Worm (Caenorhabditis elegans): Measurements from ENCODE around the gene syx-3.

The syx-3 gene

DNA sequence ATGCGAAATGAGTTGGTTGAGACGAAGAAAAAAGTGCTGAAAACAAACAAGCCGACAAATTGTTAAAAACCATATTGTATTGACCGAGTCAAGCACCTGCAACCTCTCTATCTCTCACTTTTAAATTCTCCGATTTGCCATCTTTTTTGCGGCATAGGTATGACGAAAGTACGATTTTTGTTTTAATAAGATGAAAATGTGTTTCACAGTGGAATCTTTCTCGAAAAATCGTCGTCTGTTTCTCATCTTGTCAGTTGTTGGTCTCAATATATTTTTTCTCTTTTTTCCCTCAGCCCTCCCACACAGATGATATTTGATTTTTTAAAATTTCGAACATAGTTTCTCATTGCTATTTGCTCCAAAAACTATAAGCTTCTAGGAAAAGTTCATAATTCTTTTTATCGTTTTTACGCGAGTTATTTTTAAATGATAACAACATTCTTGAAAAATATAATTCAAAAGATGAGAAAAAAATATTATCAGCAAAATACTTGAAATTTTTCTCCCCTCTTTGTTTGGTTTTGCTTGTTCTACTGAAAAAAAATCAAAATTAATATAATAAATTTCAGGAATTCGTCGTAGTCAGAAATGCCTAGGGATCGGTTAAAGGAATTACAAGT is at the start of gene syx-3:
Gene syx-3 (plus strand): TSS at position 570 of the 620 bp plus-strand sequence.
- TF ChIP-seq Y67H2A.10 (GFP tag; conservative IDR thresholded peaks at IDR 0.05): no peak
- TF ChIP-seq F23B12.7 (tag; optimal IDR thresholded peaks at IDR 0.05; ENCODE audit: insufficient read depth): no peak
- no peak for TF ChIP-seq tbx-9 (tag; optimal IDR thresholded peaks at IDR 0.05; ENCODE audit: borderline replicate concordance)

DNA sequence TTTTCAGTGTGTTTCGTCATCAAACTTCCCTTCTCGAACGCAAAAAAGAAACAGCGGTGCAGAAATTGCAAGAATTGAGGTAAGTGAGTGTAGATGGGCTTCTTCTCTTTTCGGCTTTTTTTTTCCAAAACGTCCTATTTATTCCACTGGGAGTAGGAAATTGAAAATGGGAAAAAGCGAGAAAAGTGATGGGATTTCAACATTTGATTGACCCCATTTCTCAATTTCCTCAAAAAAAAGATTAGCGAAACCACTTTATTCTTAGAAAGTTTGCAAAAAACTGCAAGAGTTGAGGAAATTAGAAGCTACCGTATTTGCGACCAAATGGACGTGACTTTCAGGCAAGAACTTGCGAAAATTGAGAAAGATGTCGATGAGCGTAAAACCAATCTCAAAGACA is 45.4 kb upstream of the syx-3 start, which contains the start of gene ags-3:
Gene ags-3 (minus strand): TSS at position 101 of the 400 bp plus-strand sequence.
- TF ChIP-seq ceh-91 (GFP tag; IDR thresholded peaks at IDR 0.05) (no peak), dpl-1 (GFP tag; optimal IDR thresholded peaks at IDR 0.05) (no peak), nhr-179 (tag; optimal IDR thresholded peaks at IDR 0.05) (no peak), bed-1 (GFP tag; IDR thresholded peaks at IDR 0.05) (no peak)

DNA sequence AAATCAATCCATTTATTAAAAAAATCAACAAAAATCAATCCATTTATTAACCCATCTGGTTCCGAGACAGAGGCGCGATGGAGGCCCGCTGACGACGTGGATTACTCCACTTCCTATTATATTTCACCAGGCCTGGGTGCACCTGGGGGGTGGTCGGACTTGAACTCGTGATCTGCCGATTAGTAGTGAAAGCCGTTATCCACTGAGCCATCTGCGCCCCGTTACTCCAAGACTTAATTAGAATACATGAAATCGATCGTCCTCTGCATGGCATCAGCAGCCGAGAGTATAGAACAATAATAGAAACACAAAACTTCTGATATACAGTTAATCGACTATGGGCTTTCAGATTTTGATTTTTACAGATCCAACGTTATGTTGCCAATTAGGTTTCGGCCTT is 39.3 kb upstream of the syx-3 start:
- no peak for TF ChIP-seq ceh-27 (GFP tag; optimal IDR thresholded peaks at IDR 0.05)
- no peak for TF ChIP-seq chd-7 (tag; optimal IDR thresholded peaks at IDR 0.05)
- no peak for TF ChIP-seq K11D2.4 (GFP tag; IDR thresholded peaks at IDR 0.05)
- TF ChIP-seq bed-1 (GFP tag; IDR thresholded peaks at IDR 0.05): no peak
- TF ChIP-seq ztf-6 (GFP tag; IDR thresholded peaks at IDR 0.05): no peak
- no peak for TF ChIP-seq nhr-90 (tag; optimal IDR thresholded peaks at IDR 0.05)
- no peak for TF ChIP-seq B0019.2 (GFP tag; conservative IDR thresholded peaks at IDR 0.05)
- no peak for TF ChIP-seq dpff-1 (tag; optimal IDR thresholded peaks at IDR 0.05)
- peak; percentile 31 for TF ChIP-seq B0261.1 (tag; optimal IDR thresholded peaks at IDR 0.05)
- TF ChIP-seq ceh-40 (GFP tag; IDR thresholded peaks at IDR 0.05): no peak
- TF ChIP-seq snpc-1.1 (tag; optimal IDR thresholded peaks at IDR 0.05; ENCODE audit: insufficient read depth): no peak
- no peak for TF ChIP-seq lsy-27 (tag; optimal IDR thresholded peaks at IDR 0.05; ENCODE audit: borderline replicate concordance, insufficient read depth)
- no peak for TF ChIP-seq attf-6 (GFP tag; IDR thresholded peaks at IDR 0.05)
- peak; percentile 47 for TF ChIP-seq rpc-1 (optimal IDR thresholded peaks at IDR 0.05)
- TF ChIP-seq rpc-1 (tag; optimal IDR thresholded peaks at IDR 0.05): peak; percentile 73
- TF ChIP-seq attf-3 (GFP tag; conservative IDR thresholded peaks at IDR 0.05): no peak
- TF ChIP-seq dpl-1 (GFP tag; optimal IDR thresholded peaks at IDR 0.05): no peak
- no peak for TF ChIP-seq xnd-1 (tag; optimal IDR thresholded peaks at IDR 0.05)
- no peak for TF ChIP-seq athp-1 (tag; optimal IDR thresholded peaks at IDR 0.05)
- TF ChIP-seq T07F8.4 (tag; optimal IDR thresholded peaks at IDR 0.05): no peak
- TF ChIP-seq madf-3 (GFP tag; IDR thresholded peaks at IDR 0.05): no peak
- TF ChIP-seq D2030.7 (GFP tag; IDR thresholded peaks at IDR 0.05): 0 out of 2 replicates have a peak, but pooled peaks have one; percentile 33
- no peak for TF ChIP-seq F22D6.2 (tag; optimal IDR thresholded peaks at IDR 0.05)
- TF ChIP-seq sptf-2 (GFP tag; optimal IDR thresholded peaks at IDR 0.05): no peak
- TF ChIP-seq B0336.3 (GFP tag; IDR thresholded peaks at IDR 0.05): no peak
- peak; percentile 67 for TF ChIP-seq tbp1 (GFP tag; optimal IDR thresholded peaks at IDR 0.05)
- no peak for TF ChIP-seq mel-28 (tag; optimal IDR thresholded peaks at IDR 0.05; ENCODE audit: borderline replicate concordance)
- no peak for TF ChIP-seq ztf-22 (GFP tag; optimal IDR thresholded peaks at IDR 0.05)

DNA sequence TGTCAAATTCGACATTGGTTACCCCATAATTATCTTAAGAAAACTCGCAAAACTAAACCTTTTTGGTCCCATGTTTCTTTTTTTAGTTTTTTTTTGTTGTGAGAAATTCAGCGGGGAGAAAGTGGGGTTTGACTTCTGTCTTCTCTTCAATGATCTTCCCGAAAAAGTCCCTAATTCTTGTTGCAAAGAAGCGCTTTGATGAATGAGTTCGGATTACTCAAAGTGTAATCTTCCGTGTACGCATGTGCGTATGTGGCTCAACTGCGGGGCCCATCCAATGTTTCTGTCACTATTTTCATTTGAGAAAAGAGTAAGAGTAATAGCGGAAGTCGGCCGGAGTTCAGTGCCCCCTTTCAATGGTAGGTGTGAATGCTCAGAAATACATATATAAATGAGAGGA is 37.7 kb upstream of the syx-3 start:
- TF ChIP-seq ceh-100 (GFP tag; IDR thresholded peaks at IDR 0.05) (no peak), rcor-1 (GFP tag; IDR thresholded peaks at IDR 0.05) (no peak), hlh-26 (GFP tag; conservative IDR thresholded peaks at IDR 0.05) (no peak), F33H1.4 (GFP tag; IDR thresholded peaks at IDR 0.05) (no peak), repo-1 (tag; optimal IDR thresholded peaks at IDR 0.05) (no peak), ztf-28 (GFP tag; IDR thresholded peaks at IDR 0.05) (no peak), ztf-25 (GFP tag; IDR thresholded peaks at IDR 0.05) (no peak), let-607 (tag; optimal IDR thresholded peaks at IDR 0.05) (no peak), madf-8 (GFP tag; conservative IDR thresholded peaks at IDR 0.05) (no peak), mel-28 (tag; optimal IDR thresholded peaks at IDR 0.05; ENCODE audit: borderline replicate concordance) (no peak), K12H6.12 (tag; optimal IDR thresholded peaks at IDR 0.05) (no peak), lag-1 (GFP tag; IDR thresholded peaks at IDR 0.05) (no peak), attf-5 (GFP tag; optimal IDR thresholded peaks at IDR 0.05) (no peak), Y67H2A.10 (GFP tag; conservative IDR thresholded peaks at IDR 0.05) (no peak)
